Worm (Caenorhabditis elegans): Measurements from ENCODE around the gene dhs-21.

The dhs-21 gene

DNA sequence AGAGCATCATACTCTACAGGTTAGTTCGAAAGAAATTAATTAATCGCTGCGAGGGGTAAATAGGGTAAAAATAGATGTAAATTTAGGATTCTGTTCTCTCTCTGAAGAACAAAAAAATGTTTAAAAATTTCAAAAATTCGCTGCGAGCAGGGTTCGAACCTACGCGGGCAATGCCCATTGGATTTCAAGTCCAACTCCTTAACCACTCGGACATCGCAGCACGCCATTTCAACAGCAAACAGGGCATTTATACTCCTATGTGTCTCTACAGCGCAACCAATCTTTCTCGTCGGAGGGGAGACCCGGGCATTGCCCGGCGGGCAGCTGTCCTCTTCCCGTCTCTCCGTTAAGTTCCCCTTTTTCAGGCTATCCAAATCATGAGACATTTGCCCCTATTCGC is 46.8 kb upstream of the dhs-21 start (continued):
- peak; percentile 74 for TF ChIP-seq dmd-6 (GFP tag; IDR thresholded peaks at IDR 0.05)
- no peak for TF ChIP-seq ztf-11 (tag; optimal IDR thresholded peaks at IDR 0.05)
- TF ChIP-seq jun-1 (tag; optimal IDR thresholded peaks at IDR 0.05) = no peak
- TF ChIP-seq daf-16 (GFP tag; optimal IDR thresholded peaks at IDR 0.05) = peak; percentile 22 to 62
- no peak for TF ChIP-seq daf-16 (tag; optimal IDR thresholded peaks at IDR 0.05)
- no peak for TF ChIP-seq tag-97 (GFP tag; IDR thresholded peaks at IDR 0.05)
- peak; percentile 86 for TF ChIP-seq lin-1 (GFP tag; IDR thresholded peaks at IDR 0.05)
- peak; percentile 90; the same call in 1 of the 2 replicates for TF ChIP-seq F44E2.7 (GFP tag; IDR thresholded peaks at IDR 0.05)
- TF ChIP-seq hif-1 (tag; optimal IDR thresholded peaks at IDR 0.05) = peak in 1 of 2 experiments; percentile 43
- TF ChIP-seq egl-27 (tag; optimal IDR thresholded peaks at IDR 0.05) = no peak
- TF ChIP-seq hlh-30 (tag; optimal IDR thresholded peaks at IDR 0.05; ENCODE audit: insufficient read depth) = no peak
- 0 out of 2 replicates have a peak, but pooled peaks have one; percentile 47 for TF ChIP-seq ceh-20 (GFP tag; IDR thresholded peaks at IDR 0.05)
- peak; percentile 90 for TF ChIP-seq hmg-1.1 (GFP tag; IDR thresholded peaks at IDR 0.05)
- TF ChIP-seq nhr-102 (tag; optimal IDR thresholded peaks at IDR 0.05) = no peak
- no peak for TF ChIP-seq nhr-25 (tag; optimal IDR thresholded peaks at IDR 0.05; ENCODE audit: borderline replicate concordance, insufficient read depth)
- no peak for TF ChIP-seq fos-1 (tag; optimal IDR thresholded peaks at IDR 0.05)
- peak; percentile 85 for TF ChIP-seq Y48G9A.11 (GFP tag; IDR thresholded peaks at IDR 0.05)
- TF ChIP-seq snpc-4 (tag; optimal IDR thresholded peaks at IDR 0.05) = no peak
- no peak for TF ChIP-seq dve-1 (tag; optimal IDR thresholded peaks at IDR 0.05; ENCODE audit: insufficient read depth)
- no peak for TF ChIP-seq fkh-10 (GFP tag; optimal IDR thresholded peaks at IDR 0.05)
- TF ChIP-seq vab-7 (GFP tag; IDR thresholded peaks at IDR 0.05) = no peak
- TF ChIP-seq skn-1 (tag; optimal IDR thresholded peaks at IDR 0.05) = no peak
- no peak for TF ChIP-seq ama-1 (optimal IDR thresholded peaks at IDR 0.05)
- TF ChIP-seq nhr-237 (tag; optimal IDR thresholded peaks at IDR 0.05) = no peak
- TF ChIP-seq zfp-3 (GFP tag; conservative IDR thresholded peaks at IDR 0.05) = peak; percentile 67
- TF ChIP-seq T20F7.1 (GFP tag; optimal IDR thresholded peaks at IDR 0.05) = no peak
- no peak for TF ChIP-seq ZK337.2 (GFP tag; IDR thresholded peaks at IDR 0.05)
- TF ChIP-seq unc-130 (GFP tag; optimal IDR thresholded peaks at IDR 0.05) = peak; percentile 57
- no peak for TF ChIP-seq zag-1 (tag; optimal IDR thresholded peaks at IDR 0.05)

DNA sequence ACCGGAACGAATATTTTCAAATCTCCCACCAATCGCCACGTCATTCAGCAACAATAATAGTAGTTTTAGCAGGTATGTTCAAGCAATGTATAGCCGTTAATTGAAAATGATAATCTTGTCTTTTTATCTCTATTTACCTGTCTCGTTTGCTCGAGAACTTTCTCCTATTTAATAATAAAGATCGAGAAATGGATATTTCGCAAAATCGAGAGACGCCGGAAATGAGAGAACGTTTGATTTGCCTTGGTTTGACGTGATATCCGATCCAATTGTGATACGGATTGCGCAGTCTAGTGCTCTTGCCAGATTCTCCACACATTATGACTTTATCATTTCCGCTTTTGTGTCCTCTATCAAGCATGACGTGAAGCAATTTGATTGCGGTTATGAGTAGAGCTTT is 40.4 kb upstream of the dhs-21 start:
- TF ChIP-seq dmd-6 (GFP tag; IDR thresholded peaks at IDR 0.05) (no peak), sdz-12 (GFP tag; optimal IDR thresholded peaks at IDR 0.05) (no peak), hlh-11 (tag; optimal IDR thresholded peaks at IDR 0.05) (no peak), php-3 (GFP tag; IDR thresholded peaks at IDR 0.05) (no peak)

- TF ChIP-seq egl-43 (GFP tag; IDR thresholded peaks at IDR 0.05) = no peak
- TF ChIP-seq nhr-11 (tag; optimal IDR thresholded peaks at IDR 0.05) = no peak
- no peak for TF ChIP-seq Y5F2A.4 (GFP tag; optimal IDR thresholded peaks at IDR 0.05)
- no peak for TF ChIP-seq fos-1 (tag; optimal IDR thresholded peaks at IDR 0.05)
- TF ChIP-seq F10B5.3 (tag; optimal IDR thresholded peaks at IDR 0.05) = no peak
- TF ChIP-seq daf-16 (GFP tag; optimal IDR thresholded peaks at IDR 0.05) = no peak
- no peak for TF ChIP-seq daf-16 (tag; optimal IDR thresholded peaks at IDR 0.05)
- no peak for TF ChIP-seq F37D6.2 (tag; optimal IDR thresholded peaks at IDR 0.05)
- TF ChIP-seq skn-1 (tag; optimal IDR thresholded peaks at IDR 0.05) = no peak
- TF ChIP-seq lin-39 (tag; optimal IDR thresholded peaks at IDR 0.05) = no peak
- no peak for TF ChIP-seq zfp-2 (tag; optimal IDR thresholded peaks at IDR 0.05)
- TF ChIP-seq nhr-28 (tag; optimal IDR thresholded peaks at IDR 0.05) = no peak
- no peak for TF ChIP-seq ztf-11 (tag; optimal IDR thresholded peaks at IDR 0.05)
- no peak for TF ChIP-seq lin-1 (GFP tag; IDR thresholded peaks at IDR 0.05)
- no peak for TF ChIP-seq lin-29 (GFP tag; IDR thresholded peaks at IDR 0.05)
- TF ChIP-seq aha-1 (tag) = no peak
Observed at ce11 chrV:12773222-12773621, 39.8 kb upstream of the dhs-21 start, which contains the start of gene ZC455.1. Gene ZC455.1, plus strand, starts transcription at chrV:12773522.

All from whole organism, L4 larva.